Worm (Caenorhabditis elegans): ENCODE measurements around the gene F26D2.14.

Gene F26D2.14

DNA sequence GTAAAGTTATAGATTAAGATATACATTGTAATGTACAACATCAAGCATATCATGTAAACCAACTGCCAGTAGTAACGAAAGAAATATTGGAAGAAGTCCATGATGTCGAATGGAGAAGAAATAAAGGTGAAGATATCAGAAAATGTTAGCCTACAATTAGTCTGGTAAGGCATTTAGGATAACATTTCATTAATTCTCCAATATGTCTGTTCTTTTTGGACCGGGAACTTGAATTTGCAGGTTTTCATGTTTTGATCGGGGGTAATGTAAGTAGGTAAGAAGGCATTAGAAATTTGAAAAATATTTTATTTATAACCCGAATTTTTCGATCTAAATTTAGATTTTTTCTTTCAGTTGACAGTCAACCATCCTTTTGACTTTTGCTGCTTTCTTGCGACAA is 41.9 kb upstream of the F26D2.14 start, which contains the start of gene srd-63:
srd-63 (minus strand) TSS at position 101 of the 400 bp plus-strand sequence.
- TF ChIP-seq ceh-20 (GFP tag; IDR thresholded peaks at IDR 0.05): no peak

- TF ChIP-seq D1046.2 (GFP tag; IDR thresholded peaks at IDR 0.05) (no peak), dve-1 (tag; optimal IDR thresholded peaks at IDR 0.05; ENCODE audit: insufficient read depth) (peak; percentile 83), ctbp-1 (GFP tag; IDR thresholded peaks at IDR 0.05) (no peak), ceh-20 (GFP tag; IDR thresholded peaks at IDR 0.05) (0 out of 2 replicates have a peak, but pooled peaks have one; percentile 14), F10B5.3 (tag; optimal IDR thresholded peaks at IDR 0.05) (no peak), dmd-6 (GFP tag; IDR thresholded peaks at IDR 0.05) (peak; percentile 83), daf-8 (GFP tag; IDR thresholded peaks at IDR 0.05) (no peak), F37D6.2 (tag; optimal IDR thresholded peaks at IDR 0.05) (no peak), daf-16 (GFP tag; optimal IDR thresholded peaks at IDR 0.05) (peak in 1 of 2 experiments; percentile 7), daf-16 (tag; optimal IDR thresholded peaks at IDR 0.05) (peak; percentile 89), nhr-77 (tag; optimal IDR thresholded peaks at IDR 0.05) (peak; percentile 44), arid-1 (GFP tag; conservative IDR thresholded peaks at IDR 0.05) (no peak), lin-38 (GFP tag; IDR thresholded peaks at IDR 0.05) (no peak), spr-3 (GFP tag; optimal IDR thresholded peaks at IDR 0.05) (no peak), aha-1 (tag) (peak; percentile 14), cey-2 (tag; optimal IDR thresholded peaks at IDR 0.05; ENCODE audit: borderline replicate concordance, insufficient read depth) (no peak), mdl-1 (tag; optimal IDR thresholded peaks at IDR 0.05) (peak in 1 of 2 experiments; percentile 4), hlh-11 (tag; optimal IDR thresholded peaks at IDR 0.05) (peak; percentile 49), ztf-7 (tag; optimal IDR thresholded peaks at IDR 0.05) (peak; percentile 97), lin-29 (GFP tag; IDR thresholded peaks at IDR 0.05) (no peak), nhr-28 (tag; optimal IDR thresholded peaks at IDR 0.05) (peak; percentile 66), daf-12 (tag; optimal IDR thresholded peaks at IDR 0.05) (no peak), nhr-102 (tag; optimal IDR thresholded peaks at IDR 0.05) (peak; percentile 57), madf-5 (GFP tag; IDR thresholded peaks at IDR 0.05) (no peak), nhr-11 (tag; optimal IDR thresholded peaks at IDR 0.05) (no peak), rbr-2 (tag; optimal IDR thresholded peaks at IDR 0.05) (no peak), tag-97 (GFP tag; IDR thresholded peaks at IDR 0.05) (no peak), zip-2 (tag; optimal IDR thresholded peaks at IDR 0.05) (peak; percentile 99), ceh-82 (tag; optimal IDR thresholded peaks at IDR 0.05) (no peak), Y75B8A.6 (GFP tag; IDR thresholded peaks at IDR 0.05) (no peak), nhr-48 (tag; optimal IDR thresholded peaks at IDR 0.05) (peak; percentile 32), mxl-2 (GFP tag; conservative IDR thresholded peaks at IDR 0.05) (no peak), ceh-32 (tag; optimal IDR thresholded peaks at IDR 0.05; ENCODE audit: poor library complexity) (no peak), Y48G9A.11 (GFP tag; IDR thresholded peaks at IDR 0.05) (no peak), set-16 (GFP tag; IDR thresholded peaks at IDR 0.05) (no peak), pqm-1 (tag; optimal IDR thresholded peaks at IDR 0.05) (peak; percentile 51), madf-9 (GFP tag; conservative IDR thresholded peaks at IDR 0.05) (no peak), F49E8.2 (tag; optimal IDR thresholded peaks at IDR 0.05; ENCODE audit: borderline replicate concordance) (no peak), snpc-4 (tag; optimal IDR thresholded peaks at IDR 0.05) (no peak), nhr-76 (tag; optimal IDR thresholded peaks at IDR 0.05) (no peak), dpl-1 (GFP tag; optimal IDR thresholded peaks at IDR 0.05) (no peak), hmg-1.1 (GFP tag; IDR thresholded peaks at IDR 0.05) (no peak), mdt-29 (GFP tag; IDR thresholded peaks at IDR 0.05) (no peak), R02D3.7 (tag; optimal IDR thresholded peaks at IDR 0.05) (no peak), daf-19 (GFP tag; conservative IDR thresholded peaks at IDR 0.05) (no peak), php-3 (GFP tag; IDR thresholded peaks at IDR 0.05) (no peak), ceh-62 (tag; optimal IDR thresholded peaks at IDR 0.05) (no peak)
Observed at ce11 chrV:16395131-16395530, 40.5 kb upstream of the F26D2.14 start, which contains the start of gene F13A7.11. F13A7.11 (minus strand) TSS chrV:16395304.
